Worm (Caenorhabditis elegans) whole organism, early embryonic: ENCODE measurements around the gene F23D12.7.

Experiments used
- B0310.2 ChIP-seq: sonication (generic microtip); optimal IDR thresholded peaks from 2 replicates; lab custom pipeline; 2016; ENCODE audit warnings: mild to moderate bottlenecking, missing genetic modification characterization, missing compliant biosample characterization
- F13C5.2 ChIP-seq: sonication (generic microtip); optimal IDR thresholded peaks from 2 replicates; lab custom pipeline; 2017; ENCODE audit warnings: mild to moderate bottlenecking, missing genetic modification characterization, inconsistent platforms, missing compliant biosample characterization
- aly-1 ChIP-seq: sonication (generic microtip); optimal IDR thresholded peaks from 2 replicates; lab custom pipeline; 2016; ENCODE audit warnings: missing genetic modification characterization, missing compliant biosample characterization
- ama-1 ChIP-seq: fragments of 150-350 bp; optimal IDR thresholded peaks from 2 replicates; lab custom pipeline; 2014
- ceh-13 ChIP-seq: fragments of 200-800 bp; sonication (Bioruptor generic); optimal IDR thresholded peaks from 2 replicates; lab custom pipeline; 2018; ENCODE audit warnings: mild to moderate bottlenecking, missing genetic modification characterization, missing compliant biosample characterization
- ceh-36 ChIP-seq: sonication (generic microtip); optimal IDR thresholded peaks from 2 replicates; lab custom pipeline; 2016; ENCODE audit warnings: missing genetic modification characterization, inconsistent platforms, missing compliant biosample characterization
- ets-7 ChIP-seq: sonication (generic microtip); optimal IDR thresholded peaks from 2 replicates; lab custom pipeline; 2016; ENCODE audit warnings: missing genotype, missing genetic modification characterization, missing compliant biosample characterization
- flt-1 ChIP-seq: fragments of 200-800 bp; sonication (Bioruptor generic); IDR thresholded peaks from 2 replicates; pipeline ENCODE4 v1.3.6; 2022; ENCODE audit warnings: missing genetic modification characterization, missing compliant biosample characterization
- hmbx-1 ChIP-seq: sonication (generic microtip); optimal IDR thresholded peaks from 2 replicates; lab custom pipeline; 2016; ENCODE audit warnings: mild to moderate bottlenecking, missing genetic modification characterization, missing compliant biosample characterization
- hmg-4 ChIP-seq: fragments of 200-800 bp; sonication (Bioruptor generic); optimal IDR thresholded peaks from 2 replicates; lab custom pipeline; 2018; ENCODE audit warnings: mild to moderate bottlenecking, missing genetic modification characterization, missing compliant biosample characterization
- hnd-1 ChIP-seq: sonication (generic microtip); optimal IDR thresholded peaks from 2 replicates; lab custom pipeline; 2016; ENCODE audit warnings: missing genetic modification characterization, missing compliant biosample characterization
- pes-1 ChIP-seq: fragments of 200-800 bp; sonication (Bioruptor generic); IDR thresholded peaks from 2 replicates; pipeline ENCODE4 v1.3.6; 2022; ENCODE audit warnings: missing genetic modification reagents, missing genetic modification characterization, missing compliant biosample characterization
- scrt-1 ChIP-seq: fragments of 200-800 bp; sonication (Bioruptor generic); IDR thresholded peaks from 2 replicates; pipeline ENCODE4 v1.3.6; 2022; ENCODE audit warnings: missing genetic modification characterization, missing compliant biosample characterization
- sea-1 ChIP-seq: fragments of 200-800 bp; sonication (Bioruptor generic); conservative IDR thresholded peaks from 2 replicates; pipeline ENCODE4 v1.3.6; 2022; ENCODE audit warnings: missing genetic modification characterization, missing compliant biosample characterization
- tbx-11 ChIP-seq: fragments of 200-800 bp; sonication (Bioruptor generic); IDR thresholded peaks from 2 replicates; pipeline ENCODE4 v1.3.6; 2022; ENCODE audit warnings: missing genetic modification characterization, missing compliant biosample characterization
- tbx-37 ChIP-seq: fragments of 200-800 bp; sonication (Bioruptor generic); conservative IDR thresholded peaks from 2 replicates; pipeline ENCODE4 v1.3.6; 2022; ENCODE audit warnings: missing genetic modification reagents, missing genetic modification characterization, missing compliant biosample characterization
- tra-4 ChIP-seq: sonication (generic microtip); optimal IDR thresholded peaks from 2 replicates; lab custom pipeline; 2017; ENCODE audit warnings: missing genetic modification characterization, missing compliant biosample characterization

Gene F23D12.7

DNA sequence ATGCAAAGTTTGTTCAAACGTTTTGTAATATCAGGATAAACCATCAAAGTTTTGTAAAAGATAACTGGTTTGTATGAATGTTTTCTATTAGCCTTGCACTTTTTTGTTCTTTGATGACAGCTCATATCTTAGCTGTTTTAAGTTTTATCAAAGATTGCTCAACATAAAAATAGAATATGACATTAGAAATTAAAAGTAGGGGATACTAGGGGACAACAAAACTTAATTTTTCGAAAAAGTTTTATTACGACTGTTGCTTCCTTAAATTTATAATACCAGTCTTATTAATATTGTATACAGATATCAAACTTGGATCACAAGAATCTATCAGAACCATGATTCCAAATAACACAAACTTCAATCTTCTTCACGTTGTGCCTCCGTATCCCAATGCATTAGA, 42.1 kb upstream of the F23D12.7 start, which contains the start of gene ztf-14:
Gene ztf-14 (plus strand): TSS at position 301 of the 400 bp plus-strand sequence.
- TF ChIP-seq hnd-1 (tag; lab: Kevin White, UChicago) = no peak
- no peak for TF ChIP-seq tbx-11
- no peak for TF ChIP-seq sea-1 (GFP tag; lab: Robert Waterston, UW)
- TF ChIP-seq ceh-36 (tag; lab: Kevin White, UChicago) = no peak
- TF ChIP-seq flt-1 (GFP tag; lab: Robert Waterston, UW) = no peak
- TF ChIP-seq ets-7 (tag; lab: Kevin White, UChicago) = no peak
- TF ChIP-seq scrt-1 (GFP tag; lab: Robert Waterston, UW) = no peak
- TF ChIP-seq hmbx-1 (tag; lab: Kevin White, UChicago) = no peak
- TF ChIP-seq F13C5.2 (tag; lab: Kevin White, UChicago) = no peak
- TF ChIP-seq pes-1 (GFP tag; lab: Robert Waterston, UW) = no peak
- TF ChIP-seq tra-4 (tag; lab: Kevin White, UChicago) = no peak
- no peak for TF ChIP-seq tbx-37 (GFP tag; lab: Robert Waterston, UW)
- no peak for TF ChIP-seq hmg-4 (GFP tag; lab: Kevin White, UChicago)
- no peak for TF ChIP-seq B0310.2 (tag; lab: Kevin White, UChicago)
- TF ChIP-seq aly-1 (tag; lab: Kevin White, UChicago) = no peak
- no peak for TF ChIP-seq ceh-13 (GFP tag; lab: Kevin White, UChicago)
- TF ChIP-seq ama-1 = no peak

DNA sequence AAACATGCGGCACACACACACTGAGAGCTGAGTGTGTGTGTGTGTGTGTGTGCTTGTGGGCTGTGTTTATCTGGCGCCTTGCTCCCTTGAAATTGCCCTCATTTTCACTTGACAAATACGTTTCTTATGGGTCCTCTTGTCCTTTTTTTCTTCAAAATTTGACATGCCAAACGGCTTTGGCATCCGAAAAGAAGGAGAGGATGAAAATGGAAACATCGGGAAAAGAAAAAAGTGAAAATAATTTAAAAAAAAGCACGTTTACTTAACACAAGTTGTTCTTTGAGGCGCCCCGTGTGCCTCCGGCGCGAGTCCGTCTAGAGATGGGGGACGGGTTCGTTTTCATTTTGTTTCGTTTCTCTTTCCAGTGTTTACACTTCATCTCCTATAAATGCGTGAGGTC, 41.4 kb upstream of the F23D12.7 start:
- TF ChIP-seq sea-1 (GFP tag; lab: Robert Waterston, UW) = no peak
- no peak for TF ChIP-seq tbx-11
- TF ChIP-seq tbx-37 (GFP tag; lab: Robert Waterston, UW) = no peak
- no peak for TF ChIP-seq aly-1 (tag; lab: Kevin White, UChicago)
- TF ChIP-seq ceh-13 (GFP tag; lab: Kevin White, UChicago) = no peak
- TF ChIP-seq hmbx-1 (tag; lab: Kevin White, UChicago) = no peak

ce11 chrX:14492441-14492840, 38.8 kb upstream of the F23D12.7 start:
- no peak for TF ChIP-seq tra-4 (tag; lab: Kevin White, UChicago)
- no peak for TF ChIP-seq ets-7 (tag; lab: Kevin White, UChicago)
- no peak for TF ChIP-seq flt-1 (GFP tag; lab: Robert Waterston, UW)
- TF ChIP-seq aly-1 (tag; lab: Kevin White, UChicago) = no peak
- no peak for TF ChIP-seq scrt-1 (GFP tag; lab: Robert Waterston, UW)
- TF ChIP-seq B0310.2 (tag; lab: Kevin White, UChicago) = no peak
- TF ChIP-seq ceh-36 (tag; lab: Kevin White, UChicago) = no peak
- TF ChIP-seq ceh-13 (GFP tag; lab: Kevin White, UChicago) = no peak
- no peak for TF ChIP-seq ama-1

DNA sequence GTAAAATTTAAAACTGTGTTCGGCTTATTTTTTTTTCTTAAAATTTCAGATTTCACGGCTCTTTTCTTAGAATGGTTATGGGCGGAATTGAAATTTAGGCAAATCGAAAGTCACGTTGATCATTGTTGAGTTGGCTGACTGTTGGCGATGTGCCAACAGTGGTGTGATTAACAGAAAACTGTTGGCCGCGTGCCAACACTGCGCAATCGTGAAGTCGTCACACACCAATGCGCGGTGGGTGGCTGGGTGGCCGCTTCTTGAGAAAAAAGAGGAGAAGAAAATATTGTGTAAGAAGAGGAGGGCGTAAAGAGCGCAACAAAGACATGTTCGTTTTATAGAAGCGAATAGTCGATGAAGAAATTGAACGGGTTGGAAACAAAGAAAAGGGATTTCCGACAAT, 37.5 kb upstream of the F23D12.7 start:
- TF ChIP-seq tra-4 (tag; lab: Kevin White, UChicago) (no peak), ceh-13 (GFP tag; lab: Kevin White, UChicago) (no peak), tbx-11 (peak; percentile 40; the same call in 1 of the 2 replicates), ama-1 (peak; percentile 36), tbx-37 (GFP tag; lab: Robert Waterston, UW) (0 out of 2 replicates have a peak, but pooled peaks have one; percentile 26)

- TF ChIP-seq hmg-4 (GFP tag; lab: Kevin White, UChicago) = no peak
- TF ChIP-seq B0310.2 (tag; lab: Kevin White, UChicago) = no peak
- TF ChIP-seq aly-1 (tag; lab: Kevin White, UChicago) = no peak
- no peak for TF ChIP-seq scrt-1 (GFP tag; lab: Robert Waterston, UW)
- 0 out of 2 replicates have a peak, but pooled peaks have one; percentile 5 for TF ChIP-seq tbx-37 (GFP tag; lab: Robert Waterston, UW)
- no peak for TF ChIP-seq tbx-11
- no peak for TF ChIP-seq ceh-36 (tag; lab: Kevin White, UChicago)
- TF ChIP-seq flt-1 (GFP tag; lab: Robert Waterston, UW) = no peak
- no peak for TF ChIP-seq hnd-1 (tag; lab: Kevin White, UChicago)
- no peak for TF ChIP-seq ets-7 (tag; lab: Kevin White, UChicago)
- TF ChIP-seq hmbx-1 (tag; lab: Kevin White, UChicago) = no peak
- no peak for TF ChIP-seq ama-1
- TF ChIP-seq ceh-13 (GFP tag; lab: Kevin White, UChicago) = no peak
- no peak for TF ChIP-seq F13C5.2 (tag; lab: Kevin White, UChicago)
- TF ChIP-seq sea-1 (GFP tag; lab: Robert Waterston, UW) = no peak
- TF ChIP-seq pes-1 (GFP tag; lab: Robert Waterston, UW) = peak; percentile 58
Measured at ce11 chrX:14490486-14490885, 36.9 kb upstream of the F23D12.7 start.

- TF ChIP-seq ets-7 (tag; lab: Kevin White, UChicago) (no peak), pes-1 (GFP tag; lab: Robert Waterston, UW) (peak; percentile 58), ama-1 (peak; percentile 98), tbx-11 (peak; percentile 60), tbx-37 (GFP tag; lab: Robert Waterston, UW) (peak; percentile 30; the same call in 1 of the 2 replicates), hmg-4 (GFP tag; lab: Kevin White, UChicago) (peak; percentile 73), flt-1 (GFP tag; lab: Robert Waterston, UW) (no peak), tra-4 (tag; lab: Kevin White, UChicago) (peak; percentile 48), hnd-1 (tag; lab: Kevin White, UChicago) (no peak), F13C5.2 (tag; lab: Kevin White, UChicago) (peak; percentile 57), aly-1 (tag; lab: Kevin White, UChicago) (no peak), ceh-13 (GFP tag; lab: Kevin White, UChicago) (no peak), scrt-1 (GFP tag; lab: Robert Waterston, UW) (peak; percentile 25; the same call in 1 of the 2 replicates), ceh-36 (tag; lab: Kevin White, UChicago) (no peak), B0310.2 (tag; lab: Kevin White, UChicago) (no peak), sea-1 (GFP tag; lab: Robert Waterston, UW) (peak; percentile 68; the same call in 1 of the 2 replicates), hmbx-1 (tag; lab: Kevin White, UChicago) (peak; percentile 22)
Measured at ce11 chrX:14489945-14490344, 36.3 kb upstream of the F23D12.7 start, which contains the start of gene his-24. TSS of gene his-24 (plus strand) at chrX:14490094.

DNA sequence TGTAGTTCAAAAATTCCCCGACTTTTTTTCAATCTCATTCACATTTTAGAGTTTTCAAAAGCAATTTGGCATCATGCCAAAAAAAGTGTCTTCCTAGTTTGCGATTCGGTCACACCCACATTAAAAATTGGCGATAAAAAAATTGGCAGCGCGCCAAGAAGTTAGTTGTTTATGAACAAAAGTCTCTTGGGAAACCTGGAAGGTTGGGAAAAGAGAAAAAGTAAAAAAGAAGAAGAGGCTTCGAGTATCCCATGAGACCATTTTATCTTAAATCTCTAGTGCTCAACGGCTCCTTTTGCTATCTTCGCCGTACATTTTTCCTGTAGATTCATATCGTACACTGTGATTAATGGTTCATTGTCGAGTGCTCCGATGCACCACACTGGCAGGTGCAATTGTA, 34.2 kb upstream of the F23D12.7 start:
- no peak for TF ChIP-seq hmg-4 (GFP tag; lab: Kevin White, UChicago)
